Worm (Caenorhabditis elegans) whole organism, young adult: Measurements from ENCODE around the gene lin-48.
"Not testable (repeated sequence)": the region's sequence is repeated elsewhere in the genome, so short reads cannot be mapped to it uniquely, and the experiment has no call there.

Experiments used
- B0019.2 ChIP-seq: fragments of 200-800 bp; sonication (Bioruptor generic); conservative IDR thresholded peaks from 2 replicates; pipeline ENCODE4 v1.3.6; 2022; ENCODE audit warnings: missing genetic modification reagents, missing genetic modification characterization, missing compliant biosample characterization
- Y56A3A.18 ChIP-seq: fragments of 200-800 bp; sonication (Bioruptor generic); IDR thresholded peaks from 2 replicates; pipeline ENCODE4 v1.3.6; 2022; ENCODE audit warnings: missing genetic modification reagents, missing genetic modification characterization, missing compliant biosample characterization
- ZK185.1 ChIP-seq: sonication (generic microtip); optimal IDR thresholded peaks from 2 replicates; lab custom pipeline; 2016; ENCODE audit warnings: mild to moderate bottlenecking, missing genetic modification characterization, missing compliant biosample characterization; ENCODE audit not compliant: poor library complexity, severe bottlenecking
- ceh-100 ChIP-seq: fragments of 200-800 bp; sonication (Bioruptor generic); IDR thresholded peaks from 2 replicates; pipeline ENCODE4 v1.3.6; 2022; ENCODE audit warnings: missing genetic modification reagents, missing genetic modification characterization, missing compliant biosample characterization
- die-1 ChIP-seq: sonication (generic microtip); optimal IDR thresholded peaks from 2 replicates; lab custom pipeline; 2016; ENCODE audit warnings: missing genotype, mild to moderate bottlenecking, missing genetic modification characterization, missing compliant biosample characterization
- dpff-1 ChIP-seq: sonication (generic microtip); optimal IDR thresholded peaks from 2 replicates; lab custom pipeline; 2017; ENCODE audit warnings: mild to moderate bottlenecking, missing genetic modification characterization, missing compliant biosample characterization
- lag-1 ChIP-seq: fragments of 200-800 bp; sonication (Bioruptor generic); IDR thresholded peaks from 2 replicates; pipeline ENCODE4 v1.3.6; 2022; ENCODE audit warnings: missing genetic modification reagents, missing genetic modification characterization, missing compliant biosample characterization
- nhr-27 ChIP-seq: fragments of 200-800 bp; sonication (Bioruptor generic); optimal IDR thresholded peaks from 2 replicates; lab custom pipeline; 2018; ENCODE audit warnings: mild to moderate bottlenecking, missing genetic modification characterization, moderate library complexity, missing compliant biosample characterization
- zim-3 ChIP-seq: sonication (generic microtip); optimal IDR thresholded peaks from 2 replicates; lab custom pipeline; 2017; ENCODE audit warnings: mild to moderate bottlenecking, missing genetic modification characterization, moderate library complexity, missing compliant biosample characterization
- ztf-28 ChIP-seq: fragments of 200-800 bp; sonication (Bioruptor generic); IDR thresholded peaks from 2 replicates; pipeline ENCODE4 v1.3.6; 2022; ENCODE audit warnings: missing genetic modification reagents, missing genetic modification characterization, missing compliant biosample characterization

DNA sequence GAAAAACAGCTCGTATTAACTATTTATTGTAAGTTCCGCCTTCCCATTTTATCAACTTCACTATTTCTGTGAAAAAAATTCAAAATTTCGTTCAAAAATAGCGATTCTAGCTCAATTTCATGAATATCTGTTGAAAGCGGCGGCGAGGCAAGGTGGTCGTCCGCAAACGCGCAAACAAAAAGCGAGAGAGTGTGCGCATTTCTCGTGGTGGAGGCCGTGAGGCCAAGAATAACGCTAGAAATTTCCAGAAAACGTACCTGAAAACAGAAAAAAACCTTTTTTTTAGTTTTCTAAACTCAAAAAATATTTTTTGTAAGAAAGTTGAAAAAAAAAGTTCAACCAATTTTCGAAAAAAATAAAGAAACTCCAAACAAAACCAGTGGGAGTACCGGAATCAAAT, 48.1 kb upstream of the lin-48 start:
- not testable (repeated sequence) for TF ChIP-seq dpff-1 (tag; lab: Kevin White, UChicago); ztf-28 (GFP tag; lab: Robert Waterston, UW); ZK185.1 (tag; lab: Kevin White, UChicago); Y56A3A.18 (GFP tag; lab: Robert Waterston, UW); lag-1 (GFP tag; lab: Robert Waterston, UW); ceh-100 (GFP tag; lab: Robert Waterston, UW); B0019.2; zim-3 (tag; lab: Kevin White, UChicago); nhr-27 (tag; lab: Kevin White, UChicago); die-1
